Fruit fly (Drosophila melanogaster) whole organism, prepupa: ENCODE measurements around the gene bb8.

Experiments
- Blimp-1 ChIP-seq: fragments of 200-800 bp; sonication (Bioruptor generic); optimal IDR thresholded peaks from 3 replicates; lab custom pipeline; 2017; ENCODE audit warnings: missing biosample characterization, missing genetic modification characterization, mild to moderate bottlenecking, moderate library complexity, missing genetic modification reagents
- CG10631 ChIP-seq: fragments of 200-800 bp; sonication (Bioruptor generic); optimal IDR thresholded peaks from 2 replicates; lab custom pipeline; 2016; ENCODE audit warnings: missing biosample characterization, missing genetic modification characterization
- CG10669 ChIP-seq: fragments of 200-800 bp; sonication (Bioruptor generic); optimal IDR thresholded peaks from 3 replicates; lab custom pipeline; 2018; ENCODE audit warnings: missing biosample characterization, mild to moderate bottlenecking, missing genetic modification characterization, moderate library complexity
- CG11294 ChIP-seq: fragments of 200-800 bp; sonication (Bioruptor generic); IDR thresholded peaks from 2 replicates; pipeline ENCODE4 v1.3.6; 2022; ENCODE audit warnings: missing biosample characterization, missing genetic modification characterization
- CG11762 ChIP-seq: fragments of 200-800 bp; sonication (Bioruptor generic); optimal IDR thresholded peaks from 3 replicates; lab custom pipeline; 2016; ENCODE audit warnings: missing biosample characterization, missing genetic modification characterization; ENCODE audit not compliant: insufficient read depth
- CG11902 ChIP-seq: fragments of 200-800 bp; sonication (Bioruptor generic); optimal IDR thresholded peaks from 3 replicates; lab custom pipeline; 2016; ENCODE audit warnings: missing biosample characterization, missing genetic modification characterization
- CG15336 ChIP-seq: fragments of 200-800 bp; sonication (Bioruptor generic); IDR thresholded peaks from 2 replicates; pipeline ENCODE4 v1.3.6; 2022; ENCODE audit warnings: missing biosample characterization, missing genetic modification characterization
- CG16779 ChIP-seq: fragments of 200-800 bp; sonication (Bioruptor generic); optimal IDR thresholded peaks from 3 replicates; lab custom pipeline; 2017; ENCODE audit warnings: missing biosample characterization, mild to moderate bottlenecking, missing genetic modification characterization
- CG3032 ChIP-seq: fragments of 200-800 bp; optimal IDR thresholded peaks from 2 replicates; lab custom pipeline; 2019; ENCODE audit warnings: missing biosample characterization, mild to moderate bottlenecking, missing genetic modification characterization, moderate library complexity
- CG31627 ChIP-seq: fragments of 200-800 bp; sonication (Bioruptor generic); optimal IDR thresholded peaks from 3 replicates; lab custom pipeline; 2016; ENCODE audit warnings: missing biosample characterization, missing genetic modification characterization
- CG32006 ChIP-seq: fragments of 200-800 bp; sonication (Bioruptor generic); optimal IDR thresholded peaks from 3 replicates; lab custom pipeline; 2017; ENCODE audit warnings: missing biosample characterization, mild to moderate bottlenecking, missing genetic modification characterization
- CG34406 ChIP-seq: fragments of 200-800 bp; sonication (Bioruptor generic); optimal IDR thresholded peaks from 3 replicates; lab custom pipeline; 2016; ENCODE audit warnings: missing biosample characterization, missing genetic modification characterization
- CG3919 ChIP-seq: fragments of 200-800 bp; sonication (Bioruptor generic); optimal IDR thresholded peaks from 3 replicates; lab custom pipeline; 2016; ENCODE audit warnings: missing biosample characterization, missing genetic modification characterization
- CG4318 ChIP-seq: fragments of 200-800 bp; sonication (Bioruptor generic); optimal IDR thresholded peaks from 3 replicates; lab custom pipeline; 2017; ENCODE audit warnings: missing biosample characterization, mild to moderate bottlenecking, missing genetic modification characterization
- CG6276 ChIP-seq: fragments of 200-800 bp; sonication (Bioruptor generic); optimal IDR thresholded peaks from 2 replicates; lab custom pipeline; 2017; ENCODE audit warnings: missing biosample characterization, mild to moderate bottlenecking, missing genetic modification characterization
- CG6792 ChIP-seq: fragments of 200-800 bp; sonication (Bioruptor generic); optimal IDR thresholded peaks from 3 replicates; lab custom pipeline; 2016; ENCODE audit warnings: missing biosample characterization, missing genetic modification characterization
- CG6854 ChIP-seq: fragments of 200-800 bp; sonication (Bioruptor generic); optimal IDR thresholded peaks from 2 replicates; lab custom pipeline; 2017; ENCODE audit warnings: missing biosample characterization, mild to moderate bottlenecking, missing genetic modification characterization
- CG7368 ChIP-seq: fragments of 200-800 bp; sonication (Bioruptor generic); optimal IDR thresholded peaks from 3 replicates; lab custom pipeline; 2016; ENCODE audit warnings: missing biosample characterization, missing genetic modification characterization
- CG8119 ChIP-seq: fragments of 200-800 bp; sonication (Bioruptor generic); IDR thresholded peaks from 3 replicates; pipeline ENCODE4 v1.3.6; 2022; ENCODE audit warnings: missing biosample characterization, missing genetic modification characterization
- CG8319 ChIP-seq: fragments of 200-800 bp; sonication (Bioruptor generic); optimal IDR thresholded peaks from 3 replicates; lab custom pipeline; 2016; ENCODE audit warnings: missing biosample characterization, missing genetic modification characterization
- CG8632 ChIP-seq: fragments of 200-800 bp; sonication (Bioruptor generic); optimal IDR thresholded peaks from 3 replicates; lab custom pipeline; 2016; ENCODE audit warnings: missing biosample characterization, missing genetic modification characterization
- CG9139 ChIP-seq: fragments of 200-800 bp; sonication (Bioruptor generic); optimal IDR thresholded peaks from 3 replicates; lab custom pipeline; 2017; ENCODE audit warnings: missing biosample characterization, mild to moderate bottlenecking, missing genetic modification characterization
- Eip75B ChIP-seq: fragments of 200-800 bp; sonication (Bioruptor generic); optimal IDR thresholded peaks from 3 replicates; lab custom pipeline; 2016; ENCODE audit warnings: missing biosample characterization, missing genetic modification characterization
- Eip78C ChIP-seq: fragments of 200-800 bp; sonication (Bioruptor generic); peaks from one replicate; lab custom pipeline; 2016; ENCODE audit warnings: missing biosample characterization, missing genetic modification characterization
- Eip93F ChIP-seq: fragments of 200-800 bp; sonication (Bioruptor generic); optimal IDR thresholded peaks from 2 replicates; lab custom pipeline; 2016; ENCODE audit warnings: missing biosample characterization, mild to moderate bottlenecking, missing genetic modification characterization
- Ets21C ChIP-seq: fragments of 200-800 bp; sonication (Bioruptor generic); optimal IDR thresholded peaks from 3 replicates; lab custom pipeline; 2016; ENCODE audit warnings: missing biosample characterization, missing genetic modification characterization
- Gug ChIP-seq: fragments of 200-800 bp; sonication (Bioruptor generic); IDR thresholded peaks from 2 replicates; pipeline ENCODE4 v1.3.6; 2022; ENCODE audit warnings: missing biosample characterization, missing genetic modification characterization
- Hr38 ChIP-seq: sonication (Bioruptor generic); optimal IDR thresholded peaks from 2 replicates; lab custom pipeline; 2016; ENCODE audit warnings: missing biosample characterization, missing genetic modification characterization
- Hr39 ChIP-seq: fragments of 200-800 bp; sonication (Bioruptor generic); optimal IDR thresholded peaks from 2 replicates; lab custom pipeline; 2016; ENCODE audit warnings: missing biosample characterization, missing genetic modification characterization
- Lpt ChIP-seq: fragments of 200-800 bp; sonication (Bioruptor generic); optimal IDR thresholded peaks from 3 replicates; lab custom pipeline; 2016; ENCODE audit warnings: missing biosample characterization, missing genetic modification characterization
- Met ChIP-seq: fragments of 200-800 bp; sonication (Bioruptor generic); optimal IDR thresholded peaks from 3 replicates; lab custom pipeline; 2016; ENCODE audit warnings: missing biosample characterization, missing genetic modification characterization
- OdsH ChIP-seq: fragments of 200-800 bp; sonication (Bioruptor generic); optimal IDR thresholded peaks from 3 replicates; lab custom pipeline; 2016; ENCODE audit warnings: missing biosample characterization, missing genetic modification characterization
- Smox ChIP-seq: fragments of 200-800 bp; sonication (Bioruptor generic); optimal IDR thresholded peaks from 3 replicates; lab custom pipeline; 2016; ENCODE audit warnings: missing biosample characterization, missing genetic modification characterization
- Sox102F ChIP-seq: fragments of 200-800 bp; sonication (Bioruptor generic); optimal IDR thresholded peaks from 2 replicates; lab custom pipeline; 2016; ENCODE audit warnings: missing biosample characterization, mild to moderate bottlenecking, missing genetic modification characterization
- Sox15 ChIP-seq: fragments of 200-800 bp; sonication (Bioruptor generic); optimal IDR thresholded peaks from 3 replicates; lab custom pipeline; 2016; ENCODE audit warnings: missing biosample characterization, missing genetic modification characterization
- cyc ChIP-seq: fragments of 200-800 bp; sonication (Bioruptor generic); optimal IDR thresholded peaks from 3 replicates; lab custom pipeline; 2016; ENCODE audit warnings: missing biosample characterization, missing genetic modification characterization
- dsx ChIP-seq: fragments of 200-800 bp; optimal IDR thresholded peaks from 3 replicates; lab custom pipeline; 2019; ENCODE audit warnings: missing biosample characterization, mild to moderate bottlenecking, missing genetic modification characterization, moderate library complexity; ENCODE audit not compliant: poor library complexity, severe bottlenecking
- eg ChIP-seq: fragments of 200-800 bp; sonication (Bioruptor generic); IDR thresholded peaks from 3 replicates; pipeline ENCODE4 v1.3.6; 2022; ENCODE audit warnings: missing biosample characterization, missing genetic modification characterization
- esn ChIP-seq: fragments of 200-800 bp; sonication (Bioruptor generic); optimal IDR thresholded peaks from 2 replicates; lab custom pipeline; 2016; ENCODE audit warnings: missing biosample characterization, mild to moderate bottlenecking, missing genetic modification characterization, moderate library complexity
- fd85E ChIP-seq: fragments of 200-800 bp; sonication (Bioruptor generic); optimal IDR thresholded peaks from 3 replicates; lab custom pipeline; 2016; ENCODE audit warnings: missing biosample characterization, missing genetic modification characterization
- fkh ChIP-seq: fragments of 200-800 bp; sonication (Bioruptor generic); optimal IDR thresholded peaks from 3 replicates; lab custom pipeline; 2017; ENCODE audit warnings: missing biosample characterization, mild to moderate bottlenecking, missing genetic modification characterization, moderate library complexity
- lz ChIP-seq: fragments of 200-800 bp; sonication (Bioruptor generic); optimal IDR thresholded peaks from 3 replicates; lab custom pipeline; 2016; ENCODE audit warnings: missing biosample characterization, missing genetic modification characterization
- net ChIP-seq: fragments of 200-800 bp; sonication (Bioruptor generic); optimal IDR thresholded peaks from 3 replicates; lab custom pipeline; 2016; ENCODE audit warnings: missing biosample characterization, missing genetic modification characterization
- pdm3 ChIP-seq: fragments of 200-800 bp; sonication (Bioruptor generic); optimal IDR thresholded peaks from 3 replicates; lab custom pipeline; 2016; ENCODE audit warnings: missing biosample characterization, missing genetic modification characterization
- salr ChIP-seq, 2 experiments: fragments of 200-800 bp; sonication (Bioruptor generic); optimal IDR thresholded peaks; 3 replicates each; lab custom pipeline; 2016 to 2018; ENCODE audit warnings: missing biosample characterization in 2 of 2, missing genetic modification characterization in 2 of 2, mild to moderate bottlenecking in 1 of 2
- spab ChIP-seq: fragments of 200-800 bp; sonication (Bioruptor generic); optimal IDR thresholded peaks from 2 replicates; lab custom pipeline; 2017; ENCODE audit warnings: missing biosample characterization, mild to moderate bottlenecking, missing genetic modification characterization, missing genetic modification reagents
- ss ChIP-seq, 2 experiments: fragments of 200-800 bp; sonication (Bioruptor generic); optimal IDR thresholded peaks; 2 replicates in 1 of 2; 3 replicates in 1 of 2; lab custom pipeline; 2017 to 2018; ENCODE audit warnings: mild to moderate bottlenecking in 2 of 2, missing biosample characterization in 2 of 2, missing genetic modification characterization in 2 of 2, moderate library complexity in 1 of 2
- svp ChIP-seq: fragments of 200-800 bp; sonication (Bioruptor generic); peaks from one replicate; lab custom pipeline; 2016; ENCODE audit warnings: missing biosample characterization, missing genetic modification characterization
- topi ChIP-seq: fragments of 200-800 bp; sonication (Bioruptor generic); optimal IDR thresholded peaks from 3 replicates; lab custom pipeline; 2016; ENCODE audit warnings: missing biosample characterization, missing genetic modification characterization
- vri ChIP-seq: fragments of 200-800 bp; sonication (Bioruptor generic); optimal IDR thresholded peaks from 3 replicates; lab custom pipeline; 2016; ENCODE audit warnings: missing biosample characterization, mild to moderate bottlenecking, missing genetic modification characterization

bb8 gene

DNA sequence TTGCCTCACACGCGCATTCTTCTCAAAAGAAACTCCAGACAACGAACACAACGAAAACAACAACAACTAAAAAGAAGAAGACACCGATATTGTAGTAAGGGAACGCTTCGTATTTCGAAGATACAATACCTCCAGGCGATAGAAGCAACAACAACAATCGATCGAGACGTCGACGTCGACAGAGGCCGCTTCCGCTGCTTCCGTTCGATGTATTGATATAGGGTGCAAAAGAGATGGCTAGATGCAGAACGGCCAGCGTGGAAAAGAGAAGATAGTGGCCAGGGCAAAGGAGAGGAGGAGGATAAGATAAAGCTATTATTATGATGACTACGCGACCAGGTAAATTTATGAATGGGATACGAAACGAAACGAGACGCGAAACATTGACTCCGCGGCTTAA is 25.2 kb upstream of the bb8 start:
- TF ChIP-seq fkh (GFP tag; lab: Kevin White, UChicago) (peak; percentile 65), CG11294 (GFP tag; lab: Robert Waterston, UW) (no peak), Smox (no peak), CG3032 (tag; lab: Kevin White, UChicago) (no peak), CG8319 (GFP tag; lab: Kevin White, UChicago) (no peak)

DNA sequence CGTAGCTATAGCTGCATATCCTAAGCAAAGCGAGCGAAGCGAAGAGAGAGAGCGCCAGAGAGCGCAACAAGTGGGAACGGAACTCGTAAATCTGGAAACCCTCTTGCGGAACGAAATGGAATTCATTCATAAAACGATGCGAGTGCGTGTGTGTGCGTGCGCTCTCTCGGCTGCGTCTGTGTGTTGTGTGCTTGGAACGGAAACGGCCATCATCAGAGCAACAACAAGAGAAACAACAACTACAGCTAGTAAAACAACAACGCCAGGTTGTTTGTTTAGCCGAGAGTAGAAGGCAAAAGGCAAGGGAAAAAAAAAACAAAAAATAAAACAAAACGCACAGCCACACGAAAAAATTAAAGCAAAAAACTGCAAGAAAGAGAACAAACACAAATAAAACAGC is 24.3 kb upstream of the bb8 start:
- TF ChIP-seq dsx (GFP tag; lab: Kevin White, UChicago): peak; percentile 48
- TF ChIP-seq CG8632 (GFP tag; lab: Kevin White, UChicago): peak; percentile 42
- peak; percentile 23 for TF ChIP-seq CG34406
- peak; percentile 69 for TF ChIP-seq CG8119
- peak; percentile 72 for TF ChIP-seq CG9139 (GFP tag; lab: Kevin White, UChicago)
- TF ChIP-seq topi (GFP tag; lab: Kevin White, UChicago): no peak
- no peak for TF ChIP-seq CG31627
- TF ChIP-seq Hr39 (GFP tag; lab: Kevin White, UChicago): no peak
- TF ChIP-seq Sox15 (GFP tag; lab: Kevin White, UChicago): no peak
- no peak for TF ChIP-seq Ets21C (GFP tag; lab: Kevin White, UChicago)
- peak; percentile 69 to 82 for TF ChIP-seq ss (GFP tag; optimal IDR thresholded peaks at IDR 0.05; lab: Kevin White, UChicago)
- TF ChIP-seq Met (GFP tag; lab: Kevin White, UChicago): peak; percentile 8
- TF ChIP-seq salr (GFP tag; optimal IDR thresholded peaks at IDR 0.05; lab: Kevin White, UChicago): peak; percentile 13 to 30
- TF ChIP-seq CG6276 (GFP tag; lab: Kevin White, UChicago): peak; percentile 65
- TF ChIP-seq CG32006: no peak
- peak; percentile 72 for TF ChIP-seq CG6854 (GFP tag; lab: Kevin White, UChicago)
- TF ChIP-seq Hr38 (GFP tag; lab: Kevin White, UChicago): no peak
- TF ChIP-seq eg (GFP tag; lab: Robert Waterston, UW): peak; percentile 87
- TF ChIP-seq Smox: no peak
- peak; percentile 13 for TF ChIP-seq Eip75B (GFP tag; lab: Kevin White, UChicago)
- no peak for TF ChIP-seq CG4318 (GFP tag; lab: Kevin White, UChicago)
- no peak for TF ChIP-seq CG11762 (GFP tag; lab: Kevin White, UChicago)
- no peak for TF ChIP-seq Gug
- peak; percentile 69 for TF ChIP-seq net
- TF ChIP-seq CG10669 (GFP tag; lab: Kevin White, UChicago): peak; percentile 56
- TF ChIP-seq vri (GFP tag; lab: Kevin White, UChicago): peak; percentile 9
- peak; percentile 24 for TF ChIP-seq pdm3 (GFP tag; lab: Kevin White, UChicago)
- peak; percentile 19 for TF ChIP-seq OdsH (GFP tag; lab: Kevin White, UChicago)
- peak; percentile 84 for TF ChIP-seq Eip78C (GFP tag; lab: Kevin White, UChicago)
- TF ChIP-seq CG8319 (GFP tag; lab: Kevin White, UChicago): no peak
- TF ChIP-seq spab (GFP tag; lab: Kevin White, UChicago): peak; percentile 43
- TF ChIP-seq Sox102F (GFP tag; lab: Kevin White, UChicago): peak; percentile 34
- peak; percentile 2 for TF ChIP-seq esn (GFP tag; lab: Kevin White, UChicago)
- no peak for TF ChIP-seq CG10631
- no peak for TF ChIP-seq cyc (GFP tag; lab: Kevin White, UChicago)
- TF ChIP-seq CG16779 (tag; lab: Kevin White, UChicago): peak; percentile 69
- no peak for TF ChIP-seq Blimp-1
- TF ChIP-seq CG6792: peak; percentile 47
- TF ChIP-seq CG15336 (GFP tag; lab: Robert Waterston, UW): peak; percentile 56; the same call in 1 of the 2 replicates
- no peak for TF ChIP-seq Eip93F (GFP tag; lab: Kevin White, UChicago)
- TF ChIP-seq CG3032 (tag; lab: Kevin White, UChicago): peak; percentile 38
- TF ChIP-seq CG11902 (GFP tag; lab: Kevin White, UChicago): no peak
- TF ChIP-seq CG7368 (GFP tag; lab: Kevin White, UChicago): peak; percentile 54
- TF ChIP-seq Lpt (GFP tag; lab: Kevin White, UChicago): peak; percentile 38
- peak; percentile 76 for TF ChIP-seq CG3919 (GFP tag; lab: Kevin White, UChicago)
- no peak for TF ChIP-seq svp
- peak; percentile 19 for TF ChIP-seq fd85E
- TF ChIP-seq lz (GFP tag; lab: Kevin White, UChicago): no peak
